Worm (Caenorhabditis elegans) whole organism, L1 larva: Measurements from ENCODE around the gene tag-250.

Experiments used
- ama-1 ChIP-seq: fragments of 150-350 bp; optimal IDR thresholded peaks from 2 replicates; lab custom pipeline; 2014
- blmp-1 ChIP-seq: fragments of 150-350 bp; optimal IDR thresholded peaks from 2 replicates; lab custom pipeline; 2014; ENCODE audit warnings: missing biosample characterization, missing genetic modification characterization
- elt-3 ChIP-seq, 6 experiments: fragments of 150-350 bp in 1 of 6; sonication (generic microtip); optimal IDR thresholded peaks; 2 replicates each; lab custom pipeline; 2017 to 2018; ENCODE audit warnings: missing biosample characterization in 6 of 6, missing genetic modification characterization in 6 of 6, inconsistent platforms in 1 of 6
- ets-5 ChIP-seq: fragments of 200-800 bp; sonication (Bioruptor generic); IDR thresholded peaks from 2 replicates; pipeline ENCODE4 v1.3.6; 2022; ENCODE audit warnings: missing genetic modification characterization, missing compliant biosample characterization
- grh-1 ChIP-seq: fragments of 200-800 bp; sonication (Bioruptor generic); IDR thresholded peaks from 2 replicates; pipeline ENCODE4 v1.3.6; 2022; ENCODE audit warnings: missing genetic modification reagents, missing genetic modification characterization, missing compliant biosample characterization
- hlh-17 ChIP-seq: fragments of 200-800 bp; sonication (Bioruptor generic); optimal IDR thresholded peaks from 2 replicates; lab custom pipeline; 2018; ENCODE audit warnings: missing genetic modification characterization, mild to moderate bottlenecking, missing compliant biosample characterization, moderate library complexity, borderline replicate concordance
- lin-35 ChIP-seq, 2 experiments: fragments of 150-350 bp; optimal IDR thresholded peaks; 2 replicates each; lab custom pipeline; 2014; ENCODE audit warnings: missing biosample characterization in 2 of 2, missing genetic modification characterization in 2 of 2, missing genetic modification reagents in 2 of 2
- lir-3 ChIP-seq: sonication (generic microtip); optimal IDR thresholded peaks from 2 replicates; lab custom pipeline; 2016; ENCODE audit warnings: mild to moderate bottlenecking, missing genetic modification characterization, moderate library complexity, missing compliant biosample characterization; ENCODE audit not compliant: poor library complexity
- nhr-12 ChIP-seq: sonication (generic microtip); optimal IDR thresholded peaks from 2 replicates; lab custom pipeline; 2017; ENCODE audit warnings: missing biosample characterization, missing genetic modification characterization
- nhr-237 ChIP-seq: fragments of 150-350 bp; optimal IDR thresholded peaks from 2 replicates; lab custom pipeline; 2014; ENCODE audit warnings: missing biosample characterization, missing genetic modification characterization
- nhr-47 ChIP-seq: sonication (generic microtip); optimal IDR thresholded peaks from 2 replicates; lab custom pipeline; 2016; ENCODE audit warnings: mild to moderate bottlenecking, missing genetic modification characterization, moderate library complexity, missing compliant biosample characterization
- nhr-77 ChIP-seq: fragments of 150-350 bp; optimal IDR thresholded peaks from 2 replicates; lab custom pipeline; 2014; ENCODE audit warnings: missing biosample characterization, missing genetic modification characterization
- pag-3 ChIP-seq: sonication (generic microtip); optimal IDR thresholded peaks from 2 replicates; lab custom pipeline; 2017; ENCODE audit warnings: missing genetic modification characterization, mild to moderate bottlenecking, missing compliant biosample characterization, antibody characterized with exemption, borderline replicate concordance; ENCODE audit not compliant: insufficient read depth
- ztf-11 ChIP-seq, 2 experiments: sonication (generic microtip); optimal IDR thresholded peaks; 2 replicates each; lab custom pipeline; 2016 to 2017; ENCODE audit warnings: missing genetic modification characterization in 2 of 2, missing biosample characterization in 1 of 2, missing compliant biosample characterization in 1 of 2

- no peak for TF ChIP-seq nhr-47
- TF ChIP-seq ama-1 = no peak
- no peak for TF ChIP-seq nhr-12
- no peak for TF ChIP-seq nhr-237 (tag; lab: Kevin White, UChicago)
- no peak for TF ChIP-seq lir-3
- no peak for TF ChIP-seq nhr-77 (tag; lab: Kevin White, UChicago)
- TF ChIP-seq elt-3 (tag; optimal IDR thresholded peaks at IDR 0.05; lab: Kevin White, UChicago) = no peak
- TF ChIP-seq pag-3 (tag; lab: Kevin White, UChicago) = no peak
- TF ChIP-seq lin-35 (GFP tag; optimal IDR thresholded peaks at IDR 0.05; lab: Kevin White, UChicago) = no peak
- TF ChIP-seq ztf-11 (tag; optimal IDR thresholded peaks at IDR 0.05; lab: Kevin White, UChicago) = no peak
- no peak for TF ChIP-seq hlh-17
- no peak for TF ChIP-seq ets-5 (GFP tag; lab: Robert Waterston, UW)
- no peak for TF ChIP-seq blmp-1 (tag; lab: Kevin White, UChicago)
- TF ChIP-seq grh-1 = no peak
Observed at ce11 chrIII:7917667-7918066, 7.1 kb downstream of the tag-250 start, which contains the start of gene gly-3.
